Worm (Caenorhabditis elegans): ENCODE results near the gene srbc-36.

The srbc-36 gene

DNA sequence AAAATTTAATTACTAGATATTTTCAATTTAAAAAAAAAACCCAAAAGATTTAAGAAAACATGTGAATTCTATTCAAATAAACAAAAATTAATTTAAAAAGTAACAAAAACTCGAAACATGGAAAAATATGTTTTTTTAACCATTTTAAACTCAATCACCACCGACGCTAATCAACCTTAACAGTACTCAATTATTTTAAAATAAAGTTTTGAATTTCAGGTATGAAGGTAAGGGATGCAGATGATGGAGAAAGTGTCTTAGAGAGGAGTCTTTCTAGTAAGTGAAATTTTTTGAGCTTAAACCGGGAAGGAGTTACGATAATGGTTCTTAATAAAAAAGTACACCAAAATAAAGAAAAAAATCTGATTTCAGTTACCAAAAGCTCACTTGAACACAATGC is 26.8 kb downstream of the srbc-36 start, which contains the start of gene slc-28.1:
slc-28.1 (plus strand) TSS at position 301 of the 400 bp plus-strand sequence.
- no peak for TF ChIP-seq xnd-1 (tag; optimal IDR thresholded peaks at IDR 0.05)
- no peak for TF ChIP-seq T26A5.8 (tag; optimal IDR thresholded peaks at IDR 0.05)
- no peak for TF ChIP-seq bed-1 (GFP tag; IDR thresholded peaks at IDR 0.05)
- no peak for TF ChIP-seq fkh-3 (tag; optimal IDR thresholded peaks at IDR 0.05)
- no peak for TF ChIP-seq lin-54 (GFP tag; optimal IDR thresholded peaks at IDR 0.05)
- TF ChIP-seq nhr-27 (tag; optimal IDR thresholded peaks at IDR 0.05) = no peak
- TF ChIP-seq lag-1 (GFP tag; IDR thresholded peaks at IDR 0.05) = no peak
- TF ChIP-seq F52B5.7 (tag; optimal IDR thresholded peaks at IDR 0.05) = no peak
- TF ChIP-seq nfyb-1 (GFP tag; IDR thresholded peaks at IDR 0.05) = no peak
- no peak for TF ChIP-seq K12H6.12 (tag; optimal IDR thresholded peaks at IDR 0.05)
- TF ChIP-seq hmg-20 (GFP tag; IDR thresholded peaks at IDR 0.05) = no peak
- no peak for TF ChIP-seq snpc-3.4 (tag; optimal IDR thresholded peaks at IDR 0.05)
- no peak for TF ChIP-seq ceh-79 (tag; optimal IDR thresholded peaks at IDR 0.05)
- no peak for TF ChIP-seq let-526 (GFP tag; IDR thresholded peaks at IDR 0.05)
- no peak for TF ChIP-seq sea-2 (GFP tag; IDR thresholded peaks at IDR 0.05)
- no peak for TF ChIP-seq tbp1 (GFP tag; optimal IDR thresholded peaks at IDR 0.05)

ce11 chrV:3459919-3460318 is 30.4 kb downstream of the srbc-36 start, which contains the start of gene slc-28.2:
slc-28.2 (plus strand) TSS chrV:3460219.
- TF ChIP-seq Y67H2A.10 (GFP tag; conservative IDR thresholded peaks at IDR 0.05) (no peak), efl-1 (GFP tag; optimal IDR thresholded peaks at IDR 0.05) (no peak), ccch-3 (GFP tag; optimal IDR thresholded peaks at IDR 0.05) (no peak), nfya-2 (GFP tag; IDR thresholded peaks at IDR 0.05) (no peak), egl-44 (GFP tag; IDR thresholded peaks at IDR 0.05) (no peak), chd-7 (tag; optimal IDR thresholded peaks at IDR 0.05) (no peak), fkh-3 (tag; optimal IDR thresholded peaks at IDR 0.05) (no peak), Y79H2A.3 (GFP tag; conservative IDR thresholded peaks at IDR 0.05) (no peak), snpc-3.4 (tag; optimal IDR thresholded peaks at IDR 0.05) (no peak), ztf-26 (tag; optimal IDR thresholded peaks at IDR 0.05) (no peak), ztf-22 (GFP tag; optimal IDR thresholded peaks at IDR 0.05) (no peak), let-607 (tag; optimal IDR thresholded peaks at IDR 0.05) (no peak), lin-54 (GFP tag; optimal IDR thresholded peaks at IDR 0.05) (no peak), mxl-1 (tag; optimal IDR thresholded peaks at IDR 0.05) (no peak), cebp-1 (GFP tag; IDR thresholded peaks at IDR 0.05) (no peak), cebp-1 (tag; optimal IDR thresholded peaks at IDR 0.05) (no peak)

DNA sequence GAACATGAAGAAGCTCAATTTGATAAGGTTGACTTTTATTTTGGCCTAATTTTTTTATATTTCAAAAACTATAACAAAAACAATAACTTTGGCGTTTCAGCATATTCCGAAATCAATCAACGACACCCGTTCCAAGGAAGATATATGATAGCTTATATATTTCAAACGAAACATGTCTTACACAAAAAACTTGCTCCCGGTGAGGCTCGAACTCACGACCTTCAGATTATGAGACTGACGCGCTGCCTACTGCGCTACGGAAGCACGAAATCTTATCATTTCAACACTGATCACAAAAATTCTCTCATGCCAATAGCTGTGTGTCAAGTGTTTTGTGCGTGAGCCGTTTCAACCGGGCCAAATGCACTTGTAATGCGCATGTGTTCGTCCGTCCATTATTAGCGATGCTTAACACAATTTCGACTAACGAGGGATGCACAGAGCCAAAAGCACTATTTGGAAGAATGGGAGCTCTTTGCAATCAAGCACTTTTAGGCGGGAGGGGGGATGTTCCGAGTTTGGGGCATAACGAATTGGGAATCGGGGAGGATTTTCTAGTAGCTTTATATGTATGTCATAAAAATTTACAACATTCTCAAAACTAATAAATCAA is 35.1 kb downstream of the srbc-36 start:
- peak; percentile 64 for TF ChIP-seq B0261.1 (tag; optimal IDR thresholded peaks at IDR 0.05)
- no peak for TF ChIP-seq K12H6.12 (tag; optimal IDR thresholded peaks at IDR 0.05)
- no peak for TF ChIP-seq ztf-18 (tag; optimal IDR thresholded peaks at IDR 0.05)
- peak; percentile 82 for TF ChIP-seq lin-26 (GFP tag; IDR thresholded peaks at IDR 0.05)
- 0 out of 2 replicates have a peak, but pooled peaks have one; percentile 21 for TF ChIP-seq Y56A3A.18 (GFP tag; IDR thresholded peaks at IDR 0.05)
- peak; percentile 53 for TF ChIP-seq nhr-90 (tag; optimal IDR thresholded peaks at IDR 0.05)
- TF ChIP-seq D2030.7 (GFP tag; IDR thresholded peaks at IDR 0.05) = peak; percentile 10; the same call in 1 of the 2 replicates
- TF ChIP-seq Y67H2A.10 (GFP tag; conservative IDR thresholded peaks at IDR 0.05) = no peak
- TF ChIP-seq hmg-1.2 (GFP tag; IDR thresholded peaks at IDR 0.05) = peak; percentile 10; the same call in 1 of the 2 replicates
- TF ChIP-seq nfyb-1 (GFP tag; IDR thresholded peaks at IDR 0.05) = 0 out of 2 replicates have a peak, but pooled peaks have one; percentile 56
- peak; percentile 9 for TF ChIP-seq lin-54 (GFP tag; optimal IDR thresholded peaks at IDR 0.05)
- no peak for TF ChIP-seq B0336.3 (GFP tag; IDR thresholded peaks at IDR 0.05)
- no peak for TF ChIP-seq nhr-80 (tag; optimal IDR thresholded peaks at IDR 0.05)
- no peak for TF ChIP-seq madf-6 (GFP tag; IDR thresholded peaks at IDR 0.05)
- TF ChIP-seq ceh-40 (GFP tag; IDR thresholded peaks at IDR 0.05) = no peak
- TF ChIP-seq ztf-28 (GFP tag; IDR thresholded peaks at IDR 0.05) = no peak
- no peak for TF ChIP-seq ceh-91 (GFP tag; IDR thresholded peaks at IDR 0.05)
- TF ChIP-seq rpc-1 (optimal IDR thresholded peaks at IDR 0.05) = peak; percentile 77
- peak; percentile 82 for TF ChIP-seq rpc-1 (tag; optimal IDR thresholded peaks at IDR 0.05)
- TF ChIP-seq die-1 (tag; optimal IDR thresholded peaks at IDR 0.05) = peak; percentile 43
- TF ChIP-seq attf-5 (GFP tag; optimal IDR thresholded peaks at IDR 0.05) = no peak
- TF ChIP-seq F37B4.10 (GFP tag; IDR thresholded peaks at IDR 0.05) = no peak

Data from whole organism, young adult.